Worm (Caenorhabditis elegans) whole organism, young adult: Measurements from ENCODE around the gene F20D6.8.

Experiments
- B0019.2 ChIP-seq: fragments of 200-800 bp; sonication (Bioruptor generic); conservative IDR thresholded peaks from 2 replicates; pipeline ENCODE4 v1.3.6; 2022; ENCODE audit warnings: missing genetic modification reagents, missing genetic modification characterization, missing compliant biosample characterization
- B0035.1 ChIP-seq: sonication (generic microtip); optimal IDR thresholded peaks from 2 replicates; lab custom pipeline; 2016; ENCODE audit warnings: missing genetic modification characterization, mild to moderate bottlenecking, missing compliant biosample characterization, missing genotype, missing genetic modification reagents
- F52B5.7 ChIP-seq: sonication (generic microtip); optimal IDR thresholded peaks from 2 replicates; lab custom pipeline; 2016; ENCODE audit warnings: mild to moderate bottlenecking, missing genetic modification characterization, missing compliant biosample characterization
- F55B11.4 ChIP-seq: sonication (generic microtip); optimal IDR thresholded peaks from 2 replicates; lab custom pipeline; 2016; ENCODE audit warnings: missing compliant biosample characterization, missing genetic modification characterization, borderline replicate concordance; ENCODE audit not compliant: insufficient read depth
- ekl-4 ChIP-seq: fragments of 200-800 bp; sonication (Bioruptor generic); IDR thresholded peaks from 2 replicates; pipeline ENCODE4 v1.3.6; 2022; ENCODE audit warnings: missing genetic modification reagents, missing genetic modification characterization, missing compliant biosample characterization
- madf-10 ChIP-seq: sonication (generic microtip); optimal IDR thresholded peaks from 2 replicates; lab custom pipeline; 2016; ENCODE audit warnings: mild to moderate bottlenecking, missing genetic modification characterization, missing compliant biosample characterization
- nfyb-1 ChIP-seq: fragments of 200-800 bp; sonication (Bioruptor generic); IDR thresholded peaks from 2 replicates; pipeline ENCODE4 v1.3.6; 2022; ENCODE audit warnings: missing genetic modification reagents, missing genetic modification characterization, missing compliant biosample characterization
- unc-62 ChIP-seq: fragments of 150-350 bp; optimal IDR thresholded peaks from 2 replicates; lab custom pipeline; 2014; ENCODE audit warnings: missing biosample characterization, missing genetic modification reagents, missing genetic modification characterization
- ztf-22 ChIP-seq: fragments of 200-800 bp; sonication (Bioruptor generic); optimal IDR thresholded peaks from 2 replicates; lab custom pipeline; 2018; ENCODE audit warnings: mild to moderate bottlenecking, missing genetic modification characterization, moderate library complexity, missing compliant biosample characterization
- ztf-3 ChIP-seq: fragments of 200-800 bp; sonication (Bioruptor generic); optimal IDR thresholded peaks from 2 replicates; lab custom pipeline; 2018; ENCODE audit warnings: mild to moderate bottlenecking, missing genetic modification characterization, missing compliant biosample characterization

ce11 chrV:8190016-8190415 is 21.9 kb upstream of the F20D6.8 start, which contains the start of gene F20D6.12:
- TF ChIP-seq B0019.2 (GFP tag; lab: Robert Waterston, UW) (no peak), F55B11.4 (tag; lab: Kevin White, UChicago) (no peak), F52B5.7 (tag; lab: Kevin White, UChicago) (no peak), unc-62 (no peak), nfyb-1 (GFP tag; lab: Robert Waterston, UW) (no peak), ztf-22 (GFP tag; lab: Kevin White, UChicago) (no peak), ekl-4 (no peak), ztf-3 (GFP tag; lab: Kevin White, UChicago) (no peak), madf-10 (tag; lab: Kevin White, UChicago) (no peak), B0035.1 (tag; lab: Kevin White, UChicago) (no peak)
